Worm (Caenorhabditis elegans) whole organism, mixed stage, embryonic: ENCODE data around the gene best-9.

ENCODE experiments used
- M03D4.4 ChIP-seq: sonication (generic microtip); optimal IDR thresholded peaks from 2 replicates; lab custom pipeline; 2017; ENCODE audit warnings: mild to moderate bottlenecking, missing genetic modification characterization, missing compliant biosample characterization
- ceh-39 ChIP-seq: fragments of 150-350 bp; optimal IDR thresholded peaks from 2 replicates; lab custom pipeline; 2014; ENCODE audit warnings: missing biosample characterization, missing genetic modification characterization
- ceh-43 ChIP-seq: fragments of 200-800 bp; sonication (Bioruptor generic); optimal IDR thresholded peaks from 2 replicates; lab custom pipeline; 2018; ENCODE audit warnings: mild to moderate bottlenecking, missing genetic modification characterization, moderate library complexity, missing compliant biosample characterization
- ceh-83 ChIP-seq: fragments of 200-800 bp; sonication (Bioruptor generic); optimal IDR thresholded peaks from 2 replicates; lab custom pipeline; 2018; ENCODE audit warnings: mild to moderate bottlenecking, missing genetic modification characterization, missing compliant biosample characterization
- ces-1 ChIP-seq: fragments of 150-350 bp; optimal IDR thresholded peaks from 2 replicates; lab custom pipeline; 2014; ENCODE audit warnings: missing biosample characterization, missing genetic modification reagents, missing genetic modification characterization
- cnd-1 ChIP-seq: fragments of 200-800 bp; sonication (Bioruptor generic); optimal IDR thresholded peaks from 2 replicates; lab custom pipeline; 2018; ENCODE audit warnings: mild to moderate bottlenecking, missing genetic modification characterization, missing compliant biosample characterization
- drap-1 ChIP-seq: fragments of 200-800 bp; sonication (Bioruptor generic); optimal IDR thresholded peaks from 3 replicates; lab custom pipeline; 2018; ENCODE audit warnings: mild to moderate bottlenecking, missing genetic modification characterization, missing compliant biosample characterization
- elt-1 ChIP-seq: sonication (generic microtip); optimal IDR thresholded peaks from 2 replicates; lab custom pipeline; 2017; ENCODE audit warnings: missing genetic modification characterization, mild to moderate bottlenecking, missing compliant biosample characterization, antibody characterized with exemption, moderate library complexity, borderline replicate concordance; ENCODE audit not compliant: insufficient read depth
- flh-1 ChIP-seq: fragments of 200-800 bp; sonication (Bioruptor generic); optimal IDR thresholded peaks from 2 replicates; lab custom pipeline; 2018; ENCODE audit warnings: mild to moderate bottlenecking, missing genetic modification characterization, moderate library complexity, missing compliant biosample characterization
- ham-2 ChIP-seq: fragments of 200-800 bp; sonication (Bioruptor generic); optimal IDR thresholded peaks from 2 replicates; lab custom pipeline; 2018; ENCODE audit warnings: mild to moderate bottlenecking, missing genetic modification characterization, missing compliant biosample characterization
- hlh-1 ChIP-seq: fragments of 150-350 bp; optimal IDR thresholded peaks from 2 replicates; lab custom pipeline; 2014; ENCODE audit warnings: missing biosample characterization, missing genetic modification reagents, missing genetic modification characterization
- lin-13 ChIP-seq: fragments of 150-350 bp; optimal IDR thresholded peaks from 2 replicates; lab custom pipeline; 2014; ENCODE audit warnings: missing biosample characterization, missing genetic modification characterization
- lin-32 ChIP-seq: fragments of 200-800 bp; sonication (Bioruptor generic); optimal IDR thresholded peaks from 2 replicates; lab custom pipeline; 2018; ENCODE audit warnings: mild to moderate bottlenecking, missing genetic modification characterization, missing compliant biosample characterization
- mab-5 ChIP-seq: fragments of 150-350 bp; optimal IDR thresholded peaks from 2 replicates; lab custom pipeline; 2014; ENCODE audit warnings: missing biosample characterization, missing genetic modification characterization
- mep-1 ChIP-seq: fragments of 150-350 bp; optimal IDR thresholded peaks from 2 replicates; lab custom pipeline; 2017; ENCODE audit warnings: missing biosample characterization, missing genetic modification reagents, missing genetic modification characterization, inconsistent platforms
- mls-2 ChIP-seq: sonication (generic microtip); optimal IDR thresholded peaks from 2 replicates; lab custom pipeline; 2016; ENCODE audit warnings: mild to moderate bottlenecking, missing genetic modification characterization, moderate library complexity, missing compliant biosample characterization
- nhr-12 ChIP-seq: fragments of 150-350 bp; optimal IDR thresholded peaks from 2 replicates; lab custom pipeline; 2014; ENCODE audit warnings: missing biosample characterization, missing genetic modification characterization
- nhr-2 ChIP-seq: fragments of 150-350 bp; optimal IDR thresholded peaks from 2 replicates; lab custom pipeline; 2014; ENCODE audit warnings: missing biosample characterization, missing genetic modification characterization
- nhr-237 ChIP-seq: fragments of 150-350 bp; optimal IDR thresholded peaks from 2 replicates; lab custom pipeline; 2014; ENCODE audit warnings: missing biosample characterization, missing genetic modification characterization
- nhr-28 ChIP-seq: fragments of 150-350 bp; optimal IDR thresholded peaks from 2 replicates; lab custom pipeline; 2014; ENCODE audit warnings: missing biosample characterization, missing genetic modification characterization
- nhr-76 ChIP-seq: sonication (generic microtip); optimal IDR thresholded peaks from 2 replicates; lab custom pipeline; 2017; ENCODE audit warnings: missing biosample characterization, missing genetic modification characterization
- sem-2 ChIP-seq: fragments of 200-800 bp; sonication (Bioruptor generic); optimal IDR thresholded peaks from 2 replicates; lab custom pipeline; 2018; ENCODE audit warnings: mild to moderate bottlenecking, missing genetic modification characterization, missing compliant biosample characterization
- snpc-4 ChIP-seq: fragments of 150-350 bp; optimal IDR thresholded peaks from 2 replicates; lab custom pipeline; 2014; ENCODE audit warnings: missing biosample characterization, missing genetic modification characterization
- sptf-1 ChIP-seq: sonication (generic microtip); optimal IDR thresholded peaks from 2 replicates; lab custom pipeline; 2017; ENCODE audit warnings: mild to moderate bottlenecking, missing genetic modification characterization, moderate library complexity, missing compliant biosample characterization
- tbx-8 ChIP-seq: fragments of 200-800 bp; sonication (Bioruptor generic); optimal IDR thresholded peaks from 2 replicates; lab custom pipeline; 2018; ENCODE audit warnings: mild to moderate bottlenecking, missing genetic modification characterization, moderate library complexity, missing compliant biosample characterization
- unc-120 ChIP-seq: sonication (generic microtip); optimal IDR thresholded peaks from 2 replicates; lab custom pipeline; 2017; ENCODE audit warnings: missing genetic modification characterization, missing compliant biosample characterization; ENCODE audit not compliant: poor library complexity, severe bottlenecking
- unc-62 ChIP-seq: fragments of 150-350 bp; optimal IDR thresholded peaks from 2 replicates; lab custom pipeline; 2014; ENCODE audit warnings: missing biosample characterization, missing genetic modification reagents, missing genetic modification characterization
- zip-8 ChIP-seq: fragments of 150-350 bp; optimal IDR thresholded peaks from 2 replicates; lab custom pipeline; 2014; ENCODE audit warnings: missing biosample characterization, missing genetic modification characterization
- ztf-11 ChIP-seq: fragments of 150-350 bp; optimal IDR thresholded peaks from 2 replicates; lab custom pipeline; 2014; ENCODE audit warnings: missing biosample characterization, missing genetic modification characterization

best-9 gene

ce11 chrIV:6605863-6606262 lies 45.3 kb downstream of the best-9 start, which contains the start of gene nstp-2:
Gene nstp-2, minus strand, starts transcription at chrIV:6606188.
- TF ChIP-seq unc-62 (GFP tag; lab: Kevin White, UChicago) (no peak), ham-2 (no peak), snpc-4 (no peak), elt-1 (no peak), mls-2 (tag; lab: Kevin White, UChicago) (no peak), drap-1 (GFP tag; lab: Kevin White, UChicago) (no peak), sem-2 (GFP tag; lab: Kevin White, UChicago) (no peak), nhr-12 (tag; lab: Kevin White, UChicago) (no peak), ces-1 (GFP tag; lab: Kevin White, UChicago) (no peak), M03D4.4 (no peak), cnd-1 (tag; lab: Kevin White, UChicago) (no peak), flh-1 (GFP tag; lab: Kevin White, UChicago) (no peak), hlh-1 (tag; lab: Kevin White, UChicago) (no peak), nhr-76 (tag; lab: Kevin White, UChicago) (no peak), mep-1 (tag; lab: Kevin White, UChicago) (no peak), lin-32 (GFP tag; lab: Kevin White, UChicago) (no peak), ztf-11 (no peak), tbx-8 (no peak)

- TF ChIP-seq zip-8 (tag; lab: Kevin White, UChicago) (no peak), cnd-1 (tag; lab: Kevin White, UChicago) (no peak), hlh-1 (tag; lab: Kevin White, UChicago) (no peak), flh-1 (GFP tag; lab: Kevin White, UChicago) (no peak), sptf-1 (no peak)
Measured at ce11 chrIV:6606587-6606986, 46.1 kb downstream of the best-9 start.

ce11 chrIV:6607059-6607458 lies 46.5 kb downstream of the best-9 start:
- no peak for TF ChIP-seq nhr-237
- TF ChIP-seq lin-13 (tag; lab: Kevin White, UChicago), result no peak
- TF ChIP-seq unc-62 (GFP tag; lab: Kevin White, UChicago), result no peak
- TF ChIP-seq nhr-76 (tag; lab: Kevin White, UChicago), result no peak
- no peak for TF ChIP-seq ceh-39
- no peak for TF ChIP-seq nhr-28 (tag; lab: Kevin White, UChicago)
- no peak for TF ChIP-seq zip-8 (tag; lab: Kevin White, UChicago)
- TF ChIP-seq ham-2, result no peak
- TF ChIP-seq M03D4.4, result no peak
- TF ChIP-seq lin-32 (GFP tag; lab: Kevin White, UChicago), result no peak
- no peak for TF ChIP-seq unc-120 (tag; lab: Kevin White, UChicago)
- no peak for TF ChIP-seq ztf-11
- TF ChIP-seq mab-5 (tag; lab: Kevin White, UChicago), result no peak
- no peak for TF ChIP-seq ceh-43 (GFP tag; lab: Kevin White, UChicago)
- TF ChIP-seq sptf-1, result no peak
- no peak for TF ChIP-seq nhr-2 (tag; lab: Kevin White, UChicago)

- TF ChIP-seq ceh-83 (GFP tag; lab: Kevin White, UChicago) (no peak), zip-8 (tag; lab: Kevin White, UChicago) (no peak), nhr-2 (tag; lab: Kevin White, UChicago) (no peak), M03D4.4 (no peak), mab-5 (tag; lab: Kevin White, UChicago) (no peak), mep-1 (tag; lab: Kevin White, UChicago) (no peak), cnd-1 (tag; lab: Kevin White, UChicago) (no peak)
Measured at ce11 chrIV:6613296-6613695, 52.8 kb downstream of the best-9 start, which contains the start of gene drh-1. Gene drh-1, minus strand, starts transcription at chrIV:6613353.
